Worm (Caenorhabditis elegans) whole organism, late embryonic: Measurements from ENCODE around the gene hsp-43.

Experiments
- F13H6.1 ChIP-seq: sonication (generic microtip); optimal IDR thresholded peaks from 2 replicates; lab custom pipeline; 2016; ENCODE audit warnings: missing genetic modification characterization, missing compliant biosample characterization
- K09A11.1 ChIP-seq: sonication (generic microtip); optimal IDR thresholded peaks from 2 replicates; lab custom pipeline; 2017; ENCODE audit warnings: antibody characterized with exemption, mild to moderate bottlenecking, missing genetic modification characterization, missing compliant biosample characterization; ENCODE audit not compliant: insufficient read depth
- Y22D7AL.16 ChIP-seq: sonication (generic microtip); optimal IDR thresholded peaks from 2 replicates; lab custom pipeline; 2016; ENCODE audit warnings: missing genetic modification characterization, missing compliant biosample characterization
- ama-1 ChIP-seq: fragments of 150-350 bp; optimal IDR thresholded peaks from 2 replicates; lab custom pipeline; 2014
- ceh-14 ChIP-seq: sonication (generic microtip); optimal IDR thresholded peaks from 2 replicates; lab custom pipeline; 2016; ENCODE audit warnings: missing genotype, missing genetic modification characterization, missing compliant biosample characterization
- ceh-19 ChIP-seq: fragments of 200-800 bp; sonication (Bioruptor generic); optimal IDR thresholded peaks from 2 replicates; lab custom pipeline; 2018; ENCODE audit warnings: mild to moderate bottlenecking, missing genetic modification characterization, missing compliant biosample characterization
- ceh-22 ChIP-seq: sonication (generic microtip); optimal IDR thresholded peaks from 2 replicates; lab custom pipeline; 2017; ENCODE audit warnings: missing biosample characterization, missing genetic modification characterization
- ceh-24 ChIP-seq: sonication (generic microtip); optimal IDR thresholded peaks from 2 replicates; lab custom pipeline; 2016; ENCODE audit warnings: mild to moderate bottlenecking, missing genetic modification characterization, missing compliant biosample characterization
- ceh-30 ChIP-seq: fragments of 150-350 bp; optimal IDR thresholded peaks from 2 replicates; lab custom pipeline; 2014; ENCODE audit warnings: missing biosample characterization, missing genetic modification characterization
- ceh-31 ChIP-seq: sonication (generic microtip); optimal IDR thresholded peaks from 2 replicates; lab custom pipeline; 2016; ENCODE audit warnings: missing genetic modification characterization, missing compliant biosample characterization
- ceh-45 ChIP-seq: fragments of 200-800 bp; sonication (Bioruptor generic); IDR thresholded peaks from 2 replicates; pipeline ENCODE4 v1.3.6; 2022; ENCODE audit warnings: missing genetic modification reagents, missing genetic modification characterization, missing compliant biosample characterization
- ceh-6 ChIP-seq: fragments of 200-800 bp; sonication (Bioruptor generic); optimal IDR thresholded peaks from 2 replicates; lab custom pipeline; 2018; ENCODE audit warnings: mild to moderate bottlenecking, missing genetic modification characterization, missing compliant biosample characterization
- dmd-4 ChIP-seq: sonication (generic microtip); optimal IDR thresholded peaks from 2 replicates; lab custom pipeline; 2016; ENCODE audit warnings: borderline replicate concordance, missing genetic modification characterization, missing compliant biosample characterization
- elt-2 ChIP-seq: sonication (generic microtip); optimal IDR thresholded peaks from 2 replicates; lab custom pipeline; 2016; ENCODE audit warnings: missing genetic modification reagents, missing genetic modification characterization, missing compliant biosample characterization
- elt-4 ChIP-seq: sonication (generic microtip); optimal IDR thresholded peaks from 2 replicates; lab custom pipeline; 2016; ENCODE audit warnings: missing genetic modification characterization, missing compliant biosample characterization
- eyg-1 ChIP-seq: sonication (generic microtip); optimal IDR thresholded peaks from 2 replicates; lab custom pipeline; 2016; ENCODE audit warnings: missing genotype, missing genetic modification characterization, missing compliant biosample characterization
- fax-1 ChIP-seq: sonication (generic microtip); optimal IDR thresholded peaks from 2 replicates; lab custom pipeline; 2016; ENCODE audit warnings: missing genotype, missing genetic modification characterization, missing compliant biosample characterization
- fkh-6 ChIP-seq: sonication (generic microtip); optimal IDR thresholded peaks from 2 replicates; lab custom pipeline; 2016; ENCODE audit warnings: missing genetic modification characterization, missing compliant biosample characterization
- gmeb-2 ChIP-seq: sonication (generic microtip); optimal IDR thresholded peaks from 2 replicates; lab custom pipeline; 2016; ENCODE audit warnings: missing genetic modification characterization, inconsistent platforms, missing compliant biosample characterization
- hlh-30 ChIP-seq: sonication (generic microtip); optimal IDR thresholded peaks from 2 replicates; lab custom pipeline; 2017; ENCODE audit warnings: antibody characterized with exemption, missing genetic modification characterization, missing compliant biosample characterization; ENCODE audit not compliant: insufficient read depth
- hlh-8 ChIP-seq: sonication (generic microtip); optimal IDR thresholded peaks from 2 replicates; lab custom pipeline; 2016; ENCODE audit warnings: missing genotype, missing genetic modification characterization, missing compliant biosample characterization
- lim-6 ChIP-seq: sonication (generic microtip); optimal IDR thresholded peaks from 2 replicates; lab custom pipeline; 2016; ENCODE audit warnings: missing genetic modification characterization, missing compliant biosample characterization
- lin-11 ChIP-seq: fragments of 200-800 bp; sonication (Bioruptor generic); optimal IDR thresholded peaks from 2 replicates; lab custom pipeline; 2018; ENCODE audit warnings: mild to moderate bottlenecking, missing genetic modification characterization, missing compliant biosample characterization
- madf-2 ChIP-seq: sonication (generic microtip); optimal IDR thresholded peaks from 2 replicates; lab custom pipeline; 2017; ENCODE audit warnings: missing genetic modification characterization, missing compliant biosample characterization
- mec-3 ChIP-seq: sonication (generic microtip); optimal IDR thresholded peaks from 2 replicates; lab custom pipeline; 2016; ENCODE audit warnings: borderline replicate concordance, missing genetic modification characterization, missing compliant biosample characterization
- nhr-11 ChIP-seq: fragments of 150-350 bp; optimal IDR thresholded peaks from 2 replicates; lab custom pipeline; 2014; ENCODE audit warnings: missing biosample characterization, missing genetic modification characterization
- nhr-232 ChIP-seq: sonication (generic microtip); optimal IDR thresholded peaks from 2 replicates; lab custom pipeline; 2016; ENCODE audit warnings: missing genetic modification characterization, missing compliant biosample characterization
- odd-2 ChIP-seq: sonication (generic microtip); optimal IDR thresholded peaks from 2 replicates; lab custom pipeline; 2017; ENCODE audit warnings: antibody characterized with exemption, mild to moderate bottlenecking, missing genetic modification characterization, missing compliant biosample characterization
- pax-1 ChIP-seq: fragments of 150-350 bp; optimal IDR thresholded peaks from 2 replicates; lab custom pipeline; 2014; ENCODE audit warnings: missing biosample characterization, missing genetic modification characterization
- pha-2 ChIP-seq: sonication (generic microtip); optimal IDR thresholded peaks from 2 replicates; lab custom pipeline; 2017; ENCODE audit warnings: mild to moderate bottlenecking, missing genetic modification characterization, missing compliant biosample characterization
- pha-4 ChIP-seq: fragments of 150-350 bp; optimal IDR thresholded peaks from 2 replicates; lab custom pipeline; 2018; ENCODE audit warnings: missing biosample characterization, missing genetic modification reagents, missing genetic modification characterization
- pqm-1 ChIP-seq: sonication (generic microtip); optimal IDR thresholded peaks from 2 replicates; lab custom pipeline; 2016; ENCODE audit warnings: missing genetic modification characterization, missing compliant biosample characterization
- pros-1 ChIP-seq: fragments of 150-350 bp; optimal IDR thresholded peaks from 2 replicates; lab custom pipeline; 2014; ENCODE audit warnings: missing biosample characterization, missing genetic modification reagents, missing genetic modification characterization
- ref-2 ChIP-seq: sonication (generic microtip); optimal IDR thresholded peaks from 2 replicates; lab custom pipeline; 2016; ENCODE audit warnings: missing genetic modification characterization, missing compliant biosample characterization
- sox-2 ChIP-seq: fragments of 200-800 bp; sonication (Bioruptor generic); IDR thresholded peaks from 2 replicates; pipeline ENCODE4 v1.3.6; 2022; ENCODE audit warnings: missing genetic modification reagents, missing genetic modification characterization, missing compliant biosample characterization
- sox-4 ChIP-seq: sonication (generic microtip); optimal IDR thresholded peaks from 2 replicates; lab custom pipeline; 2017; ENCODE audit warnings: mild to moderate bottlenecking, missing genetic modification characterization, inconsistent platforms, missing compliant biosample characterization
- tbx-2 ChIP-seq: sonication (generic microtip); optimal IDR thresholded peaks from 2 replicates; lab custom pipeline; 2016; ENCODE audit warnings: missing genetic modification characterization, missing compliant biosample characterization
- tbx-7 ChIP-seq: sonication (generic microtip); optimal IDR thresholded peaks from 2 replicates; lab custom pipeline; 2016; ENCODE audit warnings: missing genotype, missing genetic modification characterization, missing compliant biosample characterization
- unc-3 ChIP-seq, 2 experiments: fragments of 200-800 bp in 1 of 2; sonication (Bioruptor generic) in 1 of 2; sonication (generic microtip) in 1 of 2; conservative IDR thresholded peaks in 1 of 2; optimal IDR thresholded peaks in 1 of 2; 2 replicates each; pipeline versions ENCODE4 v1.3.6 to Lab custom; 2016 to 2022; ENCODE audit warnings: missing compliant biosample characterization in 2 of 2, missing genetic modification characterization in 2 of 2, missing genetic modification reagents in 1 of 2
- unc-55 ChIP-seq: sonication (generic microtip); optimal IDR thresholded peaks from 2 replicates; lab custom pipeline; 2017; ENCODE audit warnings: missing biosample characterization, missing genetic modification reagents, missing genetic modification characterization
- unc-86 ChIP-seq: sonication (generic microtip); optimal IDR thresholded peaks from 2 replicates; lab custom pipeline; 2016; ENCODE audit warnings: missing genetic modification characterization, missing compliant biosample characterization
- ztf-16 ChIP-seq: sonication (generic microtip); optimal IDR thresholded peaks from 2 replicates; lab custom pipeline; 2017; ENCODE audit warnings: missing genetic modification characterization, missing compliant biosample characterization

hsp-43 gene

DNA sequence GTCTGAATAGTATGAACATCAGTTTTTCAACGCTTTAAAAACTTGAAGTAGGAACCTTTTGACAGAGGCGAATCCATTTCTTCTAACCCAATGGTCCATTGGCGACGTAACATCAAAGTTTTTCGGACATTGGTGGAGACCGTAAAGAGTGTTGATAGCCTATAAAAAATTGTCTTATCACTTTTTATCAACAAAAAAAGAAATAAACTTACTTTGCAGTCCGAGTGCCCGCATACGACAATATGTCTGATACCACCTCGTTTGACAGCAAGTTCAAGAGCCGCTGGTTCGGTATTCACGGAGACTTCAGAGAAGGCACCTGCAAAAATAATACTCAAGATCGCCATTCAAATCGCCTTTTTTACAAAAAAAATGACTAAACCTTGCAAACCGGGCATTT, 32.0 kb downstream of the hsp-43 start:
- TF ChIP-seq pax-1 (tag; lab: Kevin White, UChicago) (no peak), eyg-1 (tag; lab: Kevin White, UChicago) (no peak), ceh-6 (GFP tag; lab: Kevin White, UChicago) (no peak), ceh-14 (tag; lab: Kevin White, UChicago) (no peak), dmd-4 (tag; lab: Kevin White, UChicago) (no peak), odd-2 (no peak), nhr-11 (tag; lab: Kevin White, UChicago) (no peak), pros-1 (tag; lab: Kevin White, UChicago) (no peak), lin-11 (tag; lab: Kevin White, UChicago) (no peak), elt-4 (tag; lab: Kevin White, UChicago) (no peak), hlh-8 (tag; lab: Kevin White, UChicago) (no peak), fkh-6 (tag; lab: Kevin White, UChicago) (no peak), mec-3 (no peak), lim-6 (tag; lab: Kevin White, UChicago) (no peak), F13H6.1 (tag; lab: Kevin White, UChicago) (no peak)

DNA sequence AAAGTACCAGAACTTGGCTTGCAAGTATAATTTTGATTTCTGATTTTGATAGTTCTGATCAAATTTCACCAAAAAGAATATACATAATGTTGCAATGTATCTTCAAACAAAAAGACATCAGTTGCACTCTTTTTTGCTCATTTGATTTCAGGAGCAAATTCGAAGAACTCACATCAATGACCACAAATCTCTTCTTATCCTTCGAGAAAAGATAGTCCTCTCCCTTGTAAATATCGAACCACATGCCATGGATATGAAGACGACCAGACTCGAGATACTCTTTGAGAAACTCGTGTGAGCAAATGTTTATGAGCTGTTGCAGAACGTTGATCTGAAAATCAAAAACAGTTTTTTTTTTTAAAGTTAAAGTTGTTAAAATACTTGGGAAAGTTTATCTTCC, 32.5 kb downstream of the hsp-43 start:
- TF ChIP-seq ama-1 (no peak), ztf-16 (no peak), hlh-30 (tag; lab: Kevin White, UChicago) (no peak), ceh-31 (no peak), fax-1 (tag; lab: Kevin White, UChicago) (no peak), tbx-7 (tag; lab: Kevin White, UChicago) (no peak), pha-4 (no peak), pha-2 (tag; lab: Kevin White, UChicago) (no peak), Y22D7AL.16 (tag; lab: Kevin White, UChicago) (no peak), ceh-24 (tag; lab: Kevin White, UChicago) (no peak), hlh-8 (tag; lab: Kevin White, UChicago) (no peak), sox-2 (GFP tag; lab: Robert Waterston, UW) (no peak), sox-4 (tag; lab: Kevin White, UChicago) (no peak), unc-55 (no peak), unc-86 (no peak), ceh-22 (tag; lab: Kevin White, UChicago) (no peak), ceh-45 (GFP tag; lab: Robert Waterston, UW) (no peak), unc-3 (GFP tag; conservative IDR thresholded peaks at IDR 0.05; lab: Robert Waterston, UW) (no peak), unc-3 (tag; optimal IDR thresholded peaks at IDR 0.05; lab: Kevin White, UChicago) (no peak), K09A11.1 (tag; lab: Kevin White, UChicago) (no peak)

DNA sequence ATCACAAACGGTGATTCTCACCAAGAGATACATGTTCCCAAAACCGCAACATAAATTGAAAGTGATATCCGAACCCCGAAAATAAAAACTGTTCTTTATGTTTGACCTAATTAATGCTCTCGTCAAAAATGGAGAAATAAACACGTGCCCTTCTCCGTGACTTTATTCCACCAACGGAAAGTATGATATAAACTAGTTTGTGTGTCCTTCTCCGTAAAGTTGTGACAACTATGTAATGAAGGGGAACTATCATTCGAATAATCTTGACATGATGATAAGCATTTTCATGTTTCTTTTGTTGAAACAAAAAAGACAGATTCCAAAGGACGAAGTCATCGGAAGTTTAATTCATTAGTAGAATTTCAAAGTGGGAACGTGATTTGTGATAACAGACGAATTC, 33.8 kb downstream of the hsp-43 start:
- TF ChIP-seq ceh-19 (GFP tag; lab: Kevin White, UChicago) = no peak
- no peak for TF ChIP-seq gmeb-2
- TF ChIP-seq ceh-30 (tag; lab: Kevin White, UChicago) = no peak
- no peak for TF ChIP-seq tbx-2 (tag; lab: Kevin White, UChicago)
- no peak for TF ChIP-seq ref-2 (tag; lab: Kevin White, UChicago)
- no peak for TF ChIP-seq elt-2
- no peak for TF ChIP-seq elt-4 (tag; lab: Kevin White, UChicago)
- TF ChIP-seq ceh-24 (tag; lab: Kevin White, UChicago) = no peak
- TF ChIP-seq nhr-232 = no peak
- TF ChIP-seq unc-55 = no peak
- TF ChIP-seq pqm-1 (tag; lab: Kevin White, UChicago) = no peak
- TF ChIP-seq madf-2 (tag; lab: Kevin White, UChicago) = no peak
- no peak for TF ChIP-seq hlh-8 (tag; lab: Kevin White, UChicago)
